Worm (Caenorhabditis elegans) whole organism, L2 larva: ENCODE data around the gene F39G3.5.
"Not testable (repeated sequence)": the region's sequence is repeated elsewhere in the genome, so short reads cannot be mapped to it uniquely, and the experiment has no call there.

ENCODE experiments used
- C34F6.9 ChIP-seq: fragments of 150-350 bp; optimal IDR thresholded peaks from 2 replicates; lab custom pipeline; 2014; ENCODE audit warnings: missing biosample characterization, missing genetic modification characterization
- R02D3.7 ChIP-seq: fragments of 150-350 bp; optimal IDR thresholded peaks from 2 replicates; lab custom pipeline; 2014; ENCODE audit warnings: missing biosample characterization, missing genetic modification characterization
- Y55F3AM.14 ChIP-seq: fragments of 200-800 bp; sonication (Bioruptor generic); optimal IDR thresholded peaks from 2 replicates; lab custom pipeline; 2018; ENCODE audit warnings: mild to moderate bottlenecking, missing genetic modification characterization, missing compliant biosample characterization
- alr-1 ChIP-seq: fragments of 150-350 bp; optimal IDR thresholded peaks from 2 replicates; lab custom pipeline; 2014; ENCODE audit warnings: missing biosample characterization, missing genetic modification characterization
- aly-2 ChIP-seq: fragments of 150-350 bp; optimal IDR thresholded peaks from 2 replicates; lab custom pipeline; 2014; ENCODE audit warnings: missing biosample characterization, missing genetic modification characterization
- ama-1 ChIP-seq: fragments of 150-350 bp; optimal IDR thresholded peaks from 2 replicates; lab custom pipeline; 2018; ENCODE audit warnings: inconsistent platforms
- ceh-16 ChIP-seq: fragments of 150-350 bp; optimal IDR thresholded peaks from 2 replicates; lab custom pipeline; 2014; ENCODE audit warnings: missing biosample characterization, missing genetic modification characterization
- ceh-82 ChIP-seq: fragments of 150-350 bp; optimal IDR thresholded peaks from 2 replicates; lab custom pipeline; 2014; ENCODE audit warnings: missing biosample characterization, missing genetic modification characterization
- crh-2 ChIP-seq: sonication (generic microtip); optimal IDR thresholded peaks from 2 replicates; lab custom pipeline; 2017; ENCODE audit warnings: missing biosample characterization, missing genetic modification characterization
- dmd-4 ChIP-seq: sonication (generic microtip); optimal IDR thresholded peaks from 2 replicates; lab custom pipeline; 2017; ENCODE audit warnings: missing biosample characterization, missing genetic modification characterization
- elt-1 ChIP-seq: fragments of 150-350 bp; optimal IDR thresholded peaks from 2 replicates; lab custom pipeline; 2014; ENCODE audit warnings: missing biosample characterization, missing genetic modification characterization
- elt-3 ChIP-seq: sonication (generic microtip); optimal IDR thresholded peaks from 2 replicates; lab custom pipeline; 2017; ENCODE audit warnings: missing biosample characterization, missing genetic modification characterization
- fos-1 ChIP-seq: fragments of 150-350 bp; optimal IDR thresholded peaks from 2 replicates; lab custom pipeline; 2014; ENCODE audit warnings: missing biosample characterization, missing genetic modification characterization
- gmeb-1 ChIP-seq: fragments of 150-350 bp; optimal IDR thresholded peaks from 2 replicates; lab custom pipeline; 2014; ENCODE audit warnings: missing biosample characterization, missing genetic modification characterization
- lin-11 ChIP-seq: fragments of 150-350 bp; sonication (generic microtip); optimal IDR thresholded peaks from 2 replicates; lab custom pipeline; 2014; ENCODE audit warnings: missing biosample characterization, missing genetic modification characterization, inconsistent platforms, mixed read lengths
- lin-13 ChIP-seq: fragments of 150-350 bp; optimal IDR thresholded peaks from 2 replicates; lab custom pipeline; 2014; ENCODE audit warnings: missing biosample characterization, missing genetic modification reagents, missing genetic modification characterization
- lsy-2 ChIP-seq, 2 experiments: fragments of 150-350 bp in 1 of 2; sonication (generic microtip) in 1 of 2; optimal IDR thresholded peaks; 2 replicates each; lab custom pipeline; 2014 to 2017; ENCODE audit warnings: missing biosample characterization in 2 of 2, missing genetic modification characterization in 2 of 2
- mab-5 ChIP-seq: fragments of 150-350 bp; optimal IDR thresholded peaks from 2 replicates; lab custom pipeline; 2014; ENCODE audit warnings: missing biosample characterization, missing genetic modification characterization
- mbf-1 ChIP-seq: sonication (generic microtip); optimal IDR thresholded peaks from 2 replicates; lab custom pipeline; 2017; ENCODE audit warnings: missing biosample characterization, missing genetic modification characterization
- nhr-10 ChIP-seq: sonication (generic microtip); optimal IDR thresholded peaks from 2 replicates; lab custom pipeline; 2017; ENCODE audit warnings: missing biosample characterization, missing genetic modification characterization
- nhr-21 ChIP-seq: fragments of 150-350 bp; optimal IDR thresholded peaks from 2 replicates; lab custom pipeline; 2014; ENCODE audit warnings: missing biosample characterization, missing genetic modification characterization
- nhr-23 ChIP-seq: fragments of 150-350 bp; optimal IDR thresholded peaks from 2 replicates; lab custom pipeline; 2014; ENCODE audit warnings: missing biosample characterization, missing genetic modification reagents, missing genetic modification characterization
- nhr-237 ChIP-seq: fragments of 150-350 bp; optimal IDR thresholded peaks from 2 replicates; lab custom pipeline; 2014; ENCODE audit warnings: missing biosample characterization, missing genetic modification characterization
- nhr-25 ChIP-seq: fragments of 150-350 bp; sonication (generic microtip); optimal IDR thresholded peaks from 3 replicates; lab custom pipeline; 2014; ENCODE audit warnings: missing biosample characterization, missing genetic modification characterization
- nhr-6 ChIP-seq: fragments of 150-350 bp; optimal IDR thresholded peaks from 2 replicates; lab custom pipeline; 2014; ENCODE audit warnings: missing biosample characterization, missing genetic modification characterization
- nhr-77 ChIP-seq: fragments of 150-350 bp; optimal IDR thresholded peaks from 2 replicates; lab custom pipeline; 2014; ENCODE audit warnings: missing biosample characterization, missing genetic modification characterization
- peb-1 ChIP-seq: fragments of 150-350 bp; optimal IDR thresholded peaks from 2 replicates; lab custom pipeline; 2014; ENCODE audit warnings: missing biosample characterization, missing genetic modification characterization
- sem-4 ChIP-seq: fragments of 150-350 bp; optimal IDR thresholded peaks from 2 replicates; lab custom pipeline; 2014; ENCODE audit warnings: missing biosample characterization, missing genetic modification reagents, missing genetic modification characterization
- sma-3 ChIP-seq: sonication (generic microtip); optimal IDR thresholded peaks from 2 replicates; lab custom pipeline; 2016; ENCODE audit warnings: missing genetic modification reagents, missing genetic modification characterization, missing compliant biosample characterization
- sma-9 ChIP-seq, 2 experiments: fragments of 150-350 bp in 1 of 2; sonication (generic microtip) in 1 of 2; optimal IDR thresholded peaks; 2 replicates each; lab custom pipeline; 2014 to 2016; ENCODE audit warnings: missing genetic modification characterization in 2 of 2, mild to moderate bottlenecking in 1 of 2, missing biosample characterization in 1 of 2, missing compliant biosample characterization in 1 of 2, missing genetic modification reagents in 1 of 2, moderate library complexity in 1 of 2
- snpc-4 ChIP-seq: fragments of 150-350 bp; optimal IDR thresholded peaks from 2 replicates; lab custom pipeline; 2014; ENCODE audit warnings: missing biosample characterization, missing genetic modification characterization
- unc-39 ChIP-seq: fragments of 150-350 bp; optimal IDR thresholded peaks from 2 replicates; lab custom pipeline; 2014; ENCODE audit warnings: missing biosample characterization, missing genetic modification characterization
- unc-62 ChIP-seq: fragments of 150-350 bp; optimal IDR thresholded peaks from 2 replicates; lab custom pipeline; 2014; ENCODE audit warnings: missing biosample characterization, missing genetic modification reagents, missing genetic modification characterization
- zag-1 ChIP-seq: fragments of 150-350 bp; optimal IDR thresholded peaks from 2 replicates; lab custom pipeline; 2014; ENCODE audit warnings: missing biosample characterization, missing genetic modification characterization
- ztf-1 ChIP-seq: fragments of 200-800 bp; sonication (Bioruptor generic); conservative IDR thresholded peaks from 2 replicates; pipeline ENCODE4 v1.3.6; 2022; ENCODE audit warnings: missing genetic modification characterization, missing compliant biosample characterization
- ztf-11 ChIP-seq: sonication (generic microtip); optimal IDR thresholded peaks from 2 replicates; lab custom pipeline; 2017; ENCODE audit warnings: missing biosample characterization, missing genetic modification characterization

F39G3.5 gene

DNA sequence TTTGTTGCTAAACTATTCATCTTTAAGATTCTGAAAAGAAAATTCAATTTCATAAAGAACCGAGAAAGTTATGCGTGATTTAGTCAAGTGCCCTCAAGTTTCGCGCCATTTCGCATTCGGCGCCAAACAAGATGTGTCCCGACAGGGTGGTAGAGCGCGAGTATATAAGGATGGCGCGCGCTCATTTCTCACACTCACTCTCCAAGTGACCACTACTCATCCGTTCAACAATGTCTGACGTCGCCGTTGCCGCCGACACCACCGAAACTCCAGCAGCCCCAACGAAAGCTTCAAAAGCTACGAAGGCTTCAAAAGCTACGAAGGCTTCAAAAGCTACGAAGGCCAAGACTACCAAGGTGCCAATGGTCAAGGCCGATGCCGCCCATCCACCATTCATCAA, 31.7 kb downstream of the F39G3.5 start, which contains the start of gene hil-4:
Gene hil-4 (plus strand): TSS at position 191 of the 400 bp plus-strand sequence.
- TF ChIP-seq zag-1 = no peak
- no peak for TF ChIP-seq elt-1 (tag; lab: Kevin White, UChicago)
- no peak for TF ChIP-seq snpc-4
- no peak for TF ChIP-seq fos-1
- TF ChIP-seq peb-1 = no peak
- no peak for TF ChIP-seq nhr-25

DNA sequence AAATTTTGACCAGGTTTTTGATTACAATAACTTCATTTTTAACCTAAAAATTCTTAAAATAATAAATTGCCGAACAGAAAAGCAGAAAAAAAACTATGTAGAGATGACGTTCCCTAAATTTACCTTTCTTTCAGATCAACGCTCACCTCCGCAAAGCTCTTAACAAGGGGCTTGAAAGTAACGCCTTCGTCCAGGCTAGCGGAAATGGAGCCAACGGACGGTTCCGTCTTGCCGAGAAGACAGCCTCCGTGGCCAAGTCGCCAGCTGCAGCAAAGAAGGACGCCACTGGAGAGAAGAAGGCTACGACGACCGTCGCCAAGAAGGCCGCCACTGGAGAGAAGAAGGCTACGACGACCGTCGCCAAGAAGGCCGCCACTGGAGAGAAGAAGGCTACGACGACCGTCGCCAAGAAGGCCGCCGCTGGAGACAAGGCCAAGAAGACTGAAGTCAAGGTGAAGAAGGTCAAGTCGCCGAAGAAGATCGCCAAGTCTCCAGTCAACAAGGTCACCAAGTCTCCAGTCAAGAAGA, 32.3 kb downstream of the F39G3.5 start:
- TF ChIP-seq unc-39 (tag; lab: Kevin White, UChicago) (no peak), Y55F3AM.14 (peak; percentile 0)
- TF ChIP-seq, all 48 proteins: peak for 1

DNA sequence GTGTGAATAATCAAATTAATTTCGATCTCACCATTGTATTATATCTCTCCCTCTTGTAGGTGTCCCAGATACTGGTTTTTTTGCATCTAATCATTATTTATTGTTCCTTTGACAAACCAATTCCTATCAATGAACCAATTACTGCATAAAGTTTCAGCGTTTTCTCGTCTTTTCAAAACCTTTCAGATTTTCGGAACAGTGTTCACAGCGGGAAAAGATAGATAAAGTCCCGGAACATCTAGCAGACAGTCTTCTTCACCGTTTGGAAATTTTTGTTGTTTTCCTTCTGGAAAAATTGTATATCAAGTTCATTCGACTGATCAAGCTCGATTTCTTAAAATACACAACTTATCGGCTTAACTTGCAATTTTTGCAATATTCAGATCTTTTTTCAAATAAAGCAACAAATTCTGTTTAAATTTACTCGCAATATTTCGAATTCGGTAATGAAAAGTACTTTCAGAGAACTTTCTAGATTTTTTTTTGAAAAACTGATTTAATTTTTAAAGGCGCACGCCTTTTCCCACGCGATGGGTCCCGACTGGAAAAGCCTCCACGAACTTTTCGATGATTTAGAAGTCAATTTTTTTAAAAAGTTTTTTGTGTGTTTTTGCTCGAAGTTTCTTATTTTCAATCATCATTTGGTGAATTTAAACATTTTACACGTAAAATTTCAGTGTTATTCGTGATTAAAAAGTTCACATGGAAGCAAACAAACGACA, 33.1 kb downstream of the F39G3.5 start, which contains the start of gene pgl-3:
Gene pgl-3 (plus strand): TSS at position 672 of the 722 bp plus-strand sequence.
- TF ChIP-seq elt-3 (no peak), ztf-1 (no peak), lin-13 (no peak), peb-1 (no peak), ama-1 (lab: Kevin White, UChicago) (no peak), crh-2 (tag; lab: Kevin White, UChicago) (no peak), sma-3 (no peak), alr-1 (no peak), lin-11 (tag; lab: Kevin White, UChicago) (no peak), mab-5 (no peak), C34F6.9 (no peak), nhr-21 (no peak), nhr-6 (tag; lab: Kevin White, UChicago) (no peak), nhr-25 (no peak), nhr-237 (tag; lab: Kevin White, UChicago) (no peak), sem-4 (tag; lab: Kevin White, UChicago) (no peak)

DNA sequence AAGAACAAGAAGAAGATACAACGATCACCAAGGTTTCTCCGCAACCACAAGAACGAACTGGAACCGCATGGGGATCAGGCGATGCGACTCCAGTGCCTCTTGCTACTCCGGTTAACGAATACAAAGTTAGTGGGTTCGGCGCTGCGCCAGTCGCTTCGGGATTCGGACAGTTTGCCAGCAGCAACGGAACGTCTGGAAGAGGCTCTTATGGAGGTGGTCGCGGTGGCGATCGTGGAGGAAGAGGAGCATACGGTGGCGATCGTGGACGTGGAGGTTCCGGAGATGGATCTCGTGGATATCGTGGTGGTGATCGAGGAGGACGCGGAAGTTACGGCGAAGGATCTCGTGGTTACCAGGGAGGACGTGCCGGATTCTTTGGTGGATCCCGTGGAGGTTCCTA, 35.6 kb downstream of the F39G3.5 start:
- TF ChIP-seq unc-62 (no peak), lsy-2 (tag; optimal IDR thresholded peaks at IDR 0.05; lab: Kevin White, UChicago) (no peak), ceh-16 (no peak), lin-11 (tag; lab: Kevin White, UChicago) (no peak), snpc-4 (no peak), ztf-11 (tag; lab: Kevin White, UChicago) (no peak), dmd-4 (tag; lab: Kevin White, UChicago) (no peak), nhr-25 (no peak), elt-3 (no peak), aly-2 (no peak), nhr-23 (no peak), alr-1 (no peak), ceh-82 (tag; lab: Kevin White, UChicago) (no peak), nhr-77 (tag; lab: Kevin White, UChicago) (no peak), mab-5 (no peak), nhr-10 (no peak)

DNA sequence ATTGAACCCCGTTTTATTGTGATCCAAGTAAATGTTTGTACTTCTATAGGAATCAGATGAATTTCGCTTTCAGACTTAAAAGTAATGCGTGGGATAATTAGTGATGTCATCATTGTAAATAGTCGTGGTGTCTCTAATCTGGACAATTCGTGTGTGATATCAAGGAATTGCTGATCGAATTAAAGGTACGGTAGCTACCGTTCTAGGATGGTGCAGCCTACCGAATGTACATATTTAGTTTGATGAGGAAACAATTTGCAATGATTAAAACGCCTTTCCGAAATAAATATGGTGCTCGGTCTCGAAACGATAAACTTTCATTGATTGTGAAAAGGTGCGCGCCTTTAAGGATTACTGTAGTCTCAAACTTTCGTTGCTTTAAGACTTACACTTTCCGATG, 36.1 kb downstream of the F39G3.5 start:
- TF ChIP-seq mbf-1 (tag; lab: Kevin White, UChicago) = no peak
- no peak for TF ChIP-seq sma-3
- TF ChIP-seq R02D3.7 = no peak
- no peak for TF ChIP-seq unc-39 (tag; lab: Kevin White, UChicago)

DNA sequence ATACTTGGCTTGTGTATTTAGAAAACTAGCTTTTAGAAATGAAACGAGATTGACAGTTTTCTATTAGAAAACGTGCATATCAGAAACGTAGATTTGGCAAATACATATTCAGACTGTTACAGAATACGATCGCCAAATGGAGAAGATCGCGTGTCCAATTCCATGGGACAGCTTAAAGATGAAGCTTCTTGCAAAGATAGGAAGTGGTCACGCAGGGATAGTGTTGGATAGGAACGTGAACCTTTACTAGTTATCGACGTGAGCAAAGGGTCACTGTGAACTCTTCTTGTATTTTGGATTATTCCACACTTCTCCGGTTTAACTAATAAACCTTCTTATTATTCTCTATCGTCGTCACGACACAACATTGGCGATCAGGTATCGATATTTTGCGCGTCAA, 38.3 kb downstream of the F39G3.5 start, which contains the start of gene bgnt-1.4:
Gene bgnt-1.4 (plus strand): TSS at position 301 of the 400 bp plus-strand sequence.
- TF ChIP-seq sma-9 (GFP tag; optimal IDR thresholded peaks at IDR 0.05; lab: Kevin White, UChicago); sma-9 (tag; optimal IDR thresholded peaks at IDR 0.05; lab: Kevin White, UChicago); gmeb-1 (tag; lab: Kevin White, UChicago); unc-39 (tag; lab: Kevin White, UChicago): not testable (repeated sequence)
